Fruit fly (Drosophila melanogaster) Kc167 (cell line): ENCODE results near the gene nAChRbeta3.

Source experiments
- Myc ChIP-seq: fragments of >200 bp; optimal IDR thresholded peaks from 2 replicates; lab custom pipeline; 2017; ENCODE audit warnings: missing external identifiers
- Sin3A ChIP-seq: fragments of >200 bp; optimal IDR thresholded peaks from 2 replicates; lab custom pipeline; 2018; ENCODE audit warnings: missing external identifiers
- h ChIP-seq: fragments of >200 bp; optimal IDR thresholded peaks from 3 replicates; lab custom pipeline; 2018; ENCODE audit warnings: missing external identifiers
- insv ChIP-seq: fragments of >200 bp; optimal IDR thresholded peaks from 3 replicates; lab custom pipeline; 2018; ENCODE audit warnings: missing external identifiers
- psq ChIP-seq: fragments of >200 bp; optimal IDR thresholded peaks from 2 replicates; lab custom pipeline; 2017; ENCODE audit warnings: missing external identifiers
- ttk ChIP-seq: sonication (Bioruptor generic); optimal IDR thresholded peaks from 2 replicates; lab custom pipeline; 2017; ENCODE audit warnings: missing external identifiers

Gene nAChRbeta3

dm6 chr2L:544444-545179 lies at the start of gene nAChRbeta3, which contains the start of gene Spp:
nAChRbeta3 (plus strand) TSS chr2L:545129.
Spp (minus strand) TSS chr2L:544653.
- TF ChIP-seq Sin3A (lab: Kevin White, UChicago) = no peak
- TF ChIP-seq h (lab: Kevin White, UChicago) = no peak
- no peak for TF ChIP-seq Myc (lab: Kevin White, UChicago)
- TF ChIP-seq psq (lab: Kevin White, UChicago) = no peak
- TF ChIP-seq insv (lab: Kevin White, UChicago) = no peak
- TF ChIP-seq ttk = no peak

- TF ChIP-seq Myc (lab: Kevin White, UChicago) (no peak), insv (lab: Kevin White, UChicago) (no peak), psq (lab: Kevin White, UChicago) (no peak), h (lab: Kevin White, UChicago) (no peak), ttk (no peak), Sin3A (lab: Kevin White, UChicago) (no peak)
Observed at dm6 chr2L:495381-496240, 49.3 kb upstream of the nAChRbeta3 start.

DNA sequence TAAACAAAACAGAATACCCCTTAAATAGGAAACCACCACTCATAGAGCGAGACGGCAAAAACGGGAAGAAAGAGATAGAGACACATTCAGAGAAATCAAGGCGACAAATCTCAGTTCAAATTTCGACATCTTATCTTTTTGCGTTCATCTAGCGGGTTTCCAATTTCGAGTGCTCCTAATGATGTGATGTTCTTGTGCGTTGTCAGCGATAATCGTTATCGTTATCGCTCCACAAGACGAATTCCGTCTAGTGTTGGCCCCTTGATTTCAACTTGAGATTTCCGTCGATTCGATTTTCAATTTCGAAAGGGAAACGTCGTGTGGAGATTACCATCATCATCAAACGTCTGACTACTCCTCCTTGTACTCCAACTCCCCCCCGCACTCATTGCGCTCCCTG lies 48.5 kb upstream of the nAChRbeta3 start:
- TF ChIP-seq Myc (lab: Kevin White, UChicago) (no peak), insv (lab: Kevin White, UChicago) (no peak), ttk (no peak), Sin3A (lab: Kevin White, UChicago) (no peak), h (lab: Kevin White, UChicago) (no peak), psq (lab: Kevin White, UChicago) (no peak)

DNA sequence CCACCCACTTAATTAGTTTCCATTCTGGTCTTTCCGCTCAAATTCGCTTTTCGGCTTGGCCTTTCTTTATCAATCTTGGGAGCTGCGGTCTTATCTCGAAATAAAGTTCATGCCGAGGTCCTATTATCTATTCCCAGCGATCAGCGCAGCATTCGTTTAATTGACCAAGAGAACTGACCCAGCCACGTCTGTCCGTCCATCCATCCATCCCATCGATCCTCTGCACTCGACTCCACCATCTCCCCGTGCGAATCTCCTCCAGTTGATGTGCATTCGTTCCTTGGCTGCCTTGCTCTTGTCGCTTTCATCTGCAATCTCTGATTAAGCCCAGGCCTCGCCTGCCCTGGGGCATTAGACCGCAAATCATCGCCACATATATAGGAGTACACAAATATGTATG lies 48.1 kb upstream of the nAChRbeta3 start:
- no peak for TF ChIP-seq Myc (lab: Kevin White, UChicago)
- TF ChIP-seq ttk = no peak
- no peak for TF ChIP-seq h (lab: Kevin White, UChicago)
- TF ChIP-seq psq (lab: Kevin White, UChicago) = no peak
- TF ChIP-seq Sin3A (lab: Kevin White, UChicago) = no peak

DNA sequence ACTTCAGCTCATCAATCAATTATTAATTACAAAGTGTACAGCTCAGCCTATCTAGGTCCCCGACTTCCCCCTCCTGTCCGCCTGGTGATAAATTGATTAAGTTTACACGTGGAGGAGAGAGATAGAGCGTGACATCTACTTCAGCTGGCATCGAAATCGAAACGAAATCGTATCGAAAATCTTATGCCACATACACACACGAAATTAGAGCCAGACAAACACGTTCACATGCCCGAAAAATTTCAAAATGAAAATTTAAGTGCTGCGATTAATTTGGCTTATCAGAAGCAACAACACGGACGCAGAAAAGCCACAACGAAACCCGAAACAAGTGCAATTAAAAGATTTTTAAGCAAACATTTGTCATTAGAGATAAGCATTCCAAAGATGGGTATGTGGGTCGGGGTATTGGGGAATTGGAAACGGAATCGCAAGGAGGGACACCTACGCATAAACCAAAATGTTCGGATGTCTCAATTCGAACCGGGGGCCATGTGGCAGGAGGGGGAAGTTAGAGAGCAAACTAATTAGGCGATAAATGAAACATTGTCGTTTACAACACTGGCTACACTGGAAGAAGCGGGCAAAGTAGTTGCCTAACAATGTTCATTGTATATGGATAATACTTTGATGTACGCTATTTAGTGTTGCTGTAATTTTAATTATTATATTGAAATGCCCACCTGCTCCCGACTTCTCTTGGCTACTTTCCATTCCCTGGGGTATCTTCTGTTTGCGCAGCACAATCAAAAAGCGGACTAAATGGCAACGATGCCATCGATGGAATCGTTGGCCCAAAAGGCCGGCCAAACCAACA lies 47.1 kb upstream of the nAChRbeta3 start:
- no peak for TF ChIP-seq ttk
- no peak for TF ChIP-seq Myc (lab: Kevin White, UChicago)
- TF ChIP-seq psq (lab: Kevin White, UChicago) = no peak
- no peak for TF ChIP-seq Sin3A (lab: Kevin White, UChicago)
- TF ChIP-seq h (lab: Kevin White, UChicago) = no peak
- TF ChIP-seq insv (lab: Kevin White, UChicago) = no peak

dm6 chr2L:498474-498821 lies 46.5 kb upstream of the nAChRbeta3 start:
- TF ChIP-seq insv (lab: Kevin White, UChicago) (no peak), h (lab: Kevin White, UChicago) (no peak), psq (lab: Kevin White, UChicago) (no peak), Myc (lab: Kevin White, UChicago) (no peak)

dm6 chr2L:499939-500338 lies 45.0 kb upstream of the nAChRbeta3 start:
- TF ChIP-seq Sin3A (lab: Kevin White, UChicago) (no peak), psq (lab: Kevin White, UChicago) (no peak), ttk (no peak), Myc (lab: Kevin White, UChicago) (no peak), h (lab: Kevin White, UChicago) (no peak), insv (lab: Kevin White, UChicago) (no peak)

- TF ChIP-seq insv (lab: Kevin White, UChicago) (no peak), psq (lab: Kevin White, UChicago) (no peak)
Observed at dm6 chr2L:501622-502021, 43.3 kb upstream of the nAChRbeta3 start.

DNA sequence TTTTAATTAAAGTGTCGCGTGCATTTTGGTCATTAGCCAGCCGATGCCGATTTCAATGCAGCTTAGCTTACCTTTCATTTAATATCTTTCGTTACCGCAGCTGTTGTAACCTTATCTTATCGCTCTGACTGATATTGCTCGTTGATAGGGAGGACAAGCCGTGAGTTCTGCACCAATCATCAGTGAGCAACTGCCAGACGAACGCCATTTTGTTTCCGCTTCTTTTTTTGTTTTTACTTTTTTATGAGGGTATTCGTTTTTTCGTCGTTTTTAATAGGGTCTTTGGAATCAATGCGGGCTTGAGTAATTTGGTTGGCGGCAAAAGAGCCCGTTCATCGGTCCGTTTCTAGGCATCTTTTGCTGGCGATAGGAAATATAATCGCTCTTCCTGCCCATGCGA lies 39.9 kb upstream of the nAChRbeta3 start:
- TF ChIP-seq h (lab: Kevin White, UChicago) (no peak), Sin3A (lab: Kevin White, UChicago) (no peak), Myc (lab: Kevin White, UChicago) (no peak), psq (lab: Kevin White, UChicago) (no peak), ttk (no peak), insv (lab: Kevin White, UChicago) (no peak)

DNA sequence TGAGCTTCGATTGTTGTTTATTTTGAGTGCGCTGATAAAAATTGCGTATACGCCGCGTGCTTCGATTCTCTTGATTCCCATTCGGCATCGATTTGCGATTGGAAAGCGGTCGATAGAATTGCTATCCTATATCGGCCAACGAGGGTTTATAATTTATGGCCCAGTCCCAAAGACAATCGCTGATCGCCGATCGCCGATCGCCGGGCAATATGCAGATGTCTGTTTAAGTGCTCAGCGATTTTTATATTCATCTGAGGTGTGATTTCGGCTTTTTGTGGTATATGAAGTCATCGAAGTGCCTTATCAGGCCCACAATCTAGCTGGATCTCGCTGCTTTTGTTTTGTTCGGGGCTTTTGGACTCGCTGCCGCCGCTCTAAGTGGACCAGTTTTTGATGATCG lies 38.5 kb upstream of the nAChRbeta3 start:
- TF ChIP-seq Sin3A (lab: Kevin White, UChicago) (no peak), Myc (lab: Kevin White, UChicago) (no peak), psq (lab: Kevin White, UChicago) (no peak), ttk (no peak), insv (lab: Kevin White, UChicago) (no peak), h (lab: Kevin White, UChicago) (no peak)

- TF ChIP-seq ttk (no peak), Sin3A (lab: Kevin White, UChicago) (no peak), psq (lab: Kevin White, UChicago) (no peak), insv (lab: Kevin White, UChicago) (no peak), Myc (lab: Kevin White, UChicago) (no peak), h (lab: Kevin White, UChicago) (no peak)
Observed at dm6 chr2L:507169-507568, 37.8 kb upstream of the nAChRbeta3 start.
